Worm (Caenorhabditis elegans) whole organism, mixed stage, embryonic: ENCODE measurements around the gene clh-1.

Experiments
- M03D4.4 ChIP-seq: sonication (generic microtip); optimal IDR thresholded peaks from 2 replicates; lab custom pipeline; 2017; ENCODE audit warnings: mild to moderate bottlenecking, missing genetic modification characterization, missing compliant biosample characterization
- bed-3 ChIP-seq: fragments of 200-800 bp; sonication (Bioruptor generic); optimal IDR thresholded peaks from 3 replicates; lab custom pipeline; 2018; ENCODE audit warnings: mild to moderate bottlenecking, missing genetic modification characterization, moderate library complexity, missing compliant biosample characterization
- blmp-1 ChIP-seq: fragments of 150-350 bp; optimal IDR thresholded peaks from 2 replicates; lab custom pipeline; 2014; ENCODE audit warnings: missing biosample characterization, missing genetic modification characterization
- ceh-39 ChIP-seq: fragments of 150-350 bp; optimal IDR thresholded peaks from 2 replicates; lab custom pipeline; 2014; ENCODE audit warnings: missing biosample characterization, missing genetic modification characterization
- ceh-43 ChIP-seq: fragments of 200-800 bp; sonication (Bioruptor generic); optimal IDR thresholded peaks from 2 replicates; lab custom pipeline; 2018; ENCODE audit warnings: mild to moderate bottlenecking, missing genetic modification characterization, moderate library complexity, missing compliant biosample characterization
- ceh-83 ChIP-seq: fragments of 200-800 bp; sonication (Bioruptor generic); optimal IDR thresholded peaks from 2 replicates; lab custom pipeline; 2018; ENCODE audit warnings: mild to moderate bottlenecking, missing genetic modification characterization, missing compliant biosample characterization
- cnd-1 ChIP-seq: fragments of 200-800 bp; sonication (Bioruptor generic); optimal IDR thresholded peaks from 2 replicates; lab custom pipeline; 2018; ENCODE audit warnings: mild to moderate bottlenecking, missing genetic modification characterization, missing compliant biosample characterization
- drap-1 ChIP-seq: fragments of 200-800 bp; sonication (Bioruptor generic); optimal IDR thresholded peaks from 3 replicates; lab custom pipeline; 2018; ENCODE audit warnings: mild to moderate bottlenecking, missing genetic modification characterization, missing compliant biosample characterization
- elt-1 ChIP-seq: sonication (generic microtip); optimal IDR thresholded peaks from 2 replicates; lab custom pipeline; 2017; ENCODE audit warnings: missing genetic modification characterization, mild to moderate bottlenecking, missing compliant biosample characterization, antibody characterized with exemption, moderate library complexity, borderline replicate concordance; ENCODE audit not compliant: insufficient read depth
- elt-3 ChIP-seq: fragments of 150-350 bp; optimal IDR thresholded peaks from 2 replicates; lab custom pipeline; 2014; ENCODE audit warnings: missing biosample characterization, missing genetic modification characterization
- flh-1 ChIP-seq: fragments of 200-800 bp; sonication (Bioruptor generic); optimal IDR thresholded peaks from 2 replicates; lab custom pipeline; 2018; ENCODE audit warnings: mild to moderate bottlenecking, missing genetic modification characterization, moderate library complexity, missing compliant biosample characterization
- ham-2 ChIP-seq: fragments of 200-800 bp; sonication (Bioruptor generic); optimal IDR thresholded peaks from 2 replicates; lab custom pipeline; 2018; ENCODE audit warnings: mild to moderate bottlenecking, missing genetic modification characterization, missing compliant biosample characterization
- hlh-1 ChIP-seq: fragments of 150-350 bp; optimal IDR thresholded peaks from 2 replicates; lab custom pipeline; 2014; ENCODE audit warnings: missing biosample characterization, missing genetic modification reagents, missing genetic modification characterization
- lin-13 ChIP-seq: fragments of 150-350 bp; optimal IDR thresholded peaks from 2 replicates; lab custom pipeline; 2014; ENCODE audit warnings: missing biosample characterization, missing genetic modification characterization
- lin-32 ChIP-seq: fragments of 200-800 bp; sonication (Bioruptor generic); optimal IDR thresholded peaks from 2 replicates; lab custom pipeline; 2018; ENCODE audit warnings: mild to moderate bottlenecking, missing genetic modification characterization, missing compliant biosample characterization
- lsy-2 ChIP-seq: fragments of 150-350 bp; optimal IDR thresholded peaks from 2 replicates; lab custom pipeline; 2014; ENCODE audit warnings: missing biosample characterization, missing genetic modification characterization
- mep-1 ChIP-seq: fragments of 150-350 bp; optimal IDR thresholded peaks from 2 replicates; lab custom pipeline; 2017; ENCODE audit warnings: missing biosample characterization, missing genetic modification reagents, missing genetic modification characterization, inconsistent platforms
- mls-2 ChIP-seq: sonication (generic microtip); optimal IDR thresholded peaks from 2 replicates; lab custom pipeline; 2016; ENCODE audit warnings: mild to moderate bottlenecking, missing genetic modification characterization, moderate library complexity, missing compliant biosample characterization
- nhr-12 ChIP-seq: fragments of 150-350 bp; optimal IDR thresholded peaks from 2 replicates; lab custom pipeline; 2014; ENCODE audit warnings: missing biosample characterization, missing genetic modification characterization
- nhr-2 ChIP-seq: fragments of 150-350 bp; optimal IDR thresholded peaks from 2 replicates; lab custom pipeline; 2014; ENCODE audit warnings: missing biosample characterization, missing genetic modification characterization
- nhr-237 ChIP-seq: fragments of 150-350 bp; optimal IDR thresholded peaks from 2 replicates; lab custom pipeline; 2014; ENCODE audit warnings: missing biosample characterization, missing genetic modification characterization
- nhr-28 ChIP-seq: fragments of 150-350 bp; optimal IDR thresholded peaks from 2 replicates; lab custom pipeline; 2014; ENCODE audit warnings: missing biosample characterization, missing genetic modification characterization
- nhr-76 ChIP-seq: sonication (generic microtip); optimal IDR thresholded peaks from 2 replicates; lab custom pipeline; 2017; ENCODE audit warnings: missing biosample characterization, missing genetic modification characterization
- pha-4 ChIP-seq: fragments of 150-350 bp; optimal IDR thresholded peaks from 2 replicates; lab custom pipeline; 2018; ENCODE audit warnings: missing biosample characterization, missing genetic modification reagents, missing genetic modification characterization
- sem-2 ChIP-seq: fragments of 200-800 bp; sonication (Bioruptor generic); optimal IDR thresholded peaks from 2 replicates; lab custom pipeline; 2018; ENCODE audit warnings: mild to moderate bottlenecking, missing genetic modification characterization, missing compliant biosample characterization
- snpc-4 ChIP-seq: fragments of 150-350 bp; optimal IDR thresholded peaks from 2 replicates; lab custom pipeline; 2014; ENCODE audit warnings: missing biosample characterization, missing genetic modification characterization
- sptf-1 ChIP-seq: sonication (generic microtip); optimal IDR thresholded peaks from 2 replicates; lab custom pipeline; 2017; ENCODE audit warnings: mild to moderate bottlenecking, missing genetic modification characterization, moderate library complexity, missing compliant biosample characterization
- tbx-8 ChIP-seq: fragments of 200-800 bp; sonication (Bioruptor generic); optimal IDR thresholded peaks from 2 replicates; lab custom pipeline; 2018; ENCODE audit warnings: mild to moderate bottlenecking, missing genetic modification characterization, moderate library complexity, missing compliant biosample characterization
- unc-120 ChIP-seq: sonication (generic microtip); optimal IDR thresholded peaks from 2 replicates; lab custom pipeline; 2017; ENCODE audit warnings: missing genetic modification characterization, missing compliant biosample characterization; ENCODE audit not compliant: poor library complexity, severe bottlenecking
- unc-39 ChIP-seq: fragments of 150-350 bp; optimal IDR thresholded peaks from 2 replicates; lab custom pipeline; 2014; ENCODE audit warnings: missing biosample characterization, missing genetic modification characterization
- unc-62 ChIP-seq: fragments of 150-350 bp; optimal IDR thresholded peaks from 2 replicates; lab custom pipeline; 2014; ENCODE audit warnings: missing biosample characterization, missing genetic modification reagents, missing genetic modification characterization
- zip-8 ChIP-seq: fragments of 150-350 bp; optimal IDR thresholded peaks from 2 replicates; lab custom pipeline; 2014; ENCODE audit warnings: missing biosample characterization, missing genetic modification characterization
- ztf-11 ChIP-seq: fragments of 150-350 bp; optimal IDR thresholded peaks from 2 replicates; lab custom pipeline; 2014; ENCODE audit warnings: missing biosample characterization, missing genetic modification characterization

Gene clh-1

DNA sequence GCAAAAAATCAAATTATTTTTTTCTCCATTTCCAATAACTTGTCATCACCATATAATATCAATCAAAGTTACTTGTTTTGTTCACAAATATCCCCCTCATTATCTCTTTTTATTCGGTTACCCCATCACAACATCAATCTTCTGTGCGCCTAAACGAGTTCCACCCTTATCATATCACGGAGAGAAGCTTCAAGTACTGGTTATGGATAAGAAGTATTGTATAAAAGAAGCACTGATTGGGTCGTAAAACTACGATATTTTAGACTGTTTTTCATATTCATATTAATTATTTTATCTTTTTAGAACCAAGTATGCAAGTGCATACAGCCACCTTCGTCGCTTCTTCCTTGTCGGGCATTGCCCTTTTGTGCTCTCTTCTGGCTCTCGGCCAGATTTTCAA is 12.0 kb upstream of the clh-1 start, which contains the start of gene col-84:
Gene col-84, plus strand, starts transcription at position 301 of the 400 bp plus-strand sequence.
- TF ChIP-seq unc-39 (tag; lab: Kevin White, UChicago), result no peak
- TF ChIP-seq sem-2 (GFP tag; lab: Kevin White, UChicago), result no peak
- TF ChIP-seq cnd-1, result no peak
- TF ChIP-seq lsy-2 (tag; lab: Kevin White, UChicago), result no peak
- no peak for TF ChIP-seq zip-8 (tag; lab: Kevin White, UChicago)
- no peak for TF ChIP-seq ham-2 (GFP tag; lab: Kevin White, UChicago)
- no peak for TF ChIP-seq elt-1 (tag; lab: Kevin White, UChicago)
- TF ChIP-seq blmp-1 (tag; lab: Kevin White, UChicago), result no peak
- no peak for TF ChIP-seq lin-32
- TF ChIP-seq ceh-39 (tag; lab: Kevin White, UChicago), result no peak
- no peak for TF ChIP-seq ceh-83 (GFP tag; lab: Kevin White, UChicago)
- no peak for TF ChIP-seq nhr-12
- no peak for TF ChIP-seq hlh-1 (tag; lab: Kevin White, UChicago)
- no peak for TF ChIP-seq unc-62 (GFP tag; lab: Kevin White, UChicago)
- TF ChIP-seq pha-4 (tag; lab: Kevin White, UChicago), result no peak

DNA sequence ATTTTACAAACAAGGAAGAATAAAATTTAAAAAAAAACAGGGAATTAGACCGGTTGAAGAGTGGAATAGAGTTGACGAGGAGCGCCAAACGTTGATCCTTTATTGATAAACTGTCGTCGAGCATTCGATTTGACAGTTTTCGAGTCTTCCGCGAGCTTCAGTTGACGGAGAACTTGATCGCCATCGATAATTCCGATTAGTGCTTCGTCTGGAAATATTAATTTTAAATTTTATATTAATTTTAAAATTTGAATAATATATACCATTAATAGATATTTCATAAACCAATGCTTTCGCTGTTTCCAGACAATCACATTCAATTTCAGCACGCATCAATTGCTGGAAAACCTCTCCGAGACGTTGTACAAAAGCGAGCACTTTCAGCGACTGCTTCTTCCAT is 9.4 kb upstream of the clh-1 start, which contains the start of gene K12D12.4:
Gene K12D12.4, minus strand, starts transcription at position 101 of the 400 bp plus-strand sequence.
- TF ChIP-seq lin-32 (no peak), ceh-43 (no peak), pha-4 (tag; lab: Kevin White, UChicago) (no peak), nhr-28 (tag; lab: Kevin White, UChicago) (no peak), unc-62 (GFP tag; lab: Kevin White, UChicago) (no peak), ceh-83 (GFP tag; lab: Kevin White, UChicago) (no peak), nhr-76 (tag; lab: Kevin White, UChicago) (no peak), elt-3 (tag; lab: Kevin White, UChicago) (no peak), ceh-39 (tag; lab: Kevin White, UChicago) (no peak), flh-1 (GFP tag; lab: Kevin White, UChicago) (no peak), zip-8 (tag; lab: Kevin White, UChicago) (no peak), lin-13 (tag; lab: Kevin White, UChicago) (no peak), sptf-1 (tag; lab: Kevin White, UChicago) (no peak)
- TF ChIP-seq, all 35 proteins: peak for 0

- TF ChIP-seq lin-13 (tag; lab: Kevin White, UChicago) (no peak), M03D4.4 (tag; lab: Kevin White, UChicago) (no peak), hlh-1 (tag; lab: Kevin White, UChicago) (no peak), nhr-2 (tag; lab: Kevin White, UChicago) (no peak), elt-3 (tag; lab: Kevin White, UChicago) (no peak), ham-2 (GFP tag; lab: Kevin White, UChicago) (no peak), tbx-8 (GFP tag; lab: Kevin White, UChicago) (no peak), pha-4 (tag; lab: Kevin White, UChicago) (no peak), drap-1 (GFP tag; lab: Kevin White, UChicago) (no peak), snpc-4 (tag; lab: Kevin White, UChicago) (no peak), lin-32 (no peak), nhr-28 (tag; lab: Kevin White, UChicago) (no peak), ceh-83 (GFP tag; lab: Kevin White, UChicago) (no peak), nhr-76 (tag; lab: Kevin White, UChicago) (no peak), ztf-11 (tag; lab: Kevin White, UChicago) (no peak), cnd-1 (no peak), bed-3 (GFP tag; lab: Kevin White, UChicago) (no peak)
These were observed 4.4 kb upstream of the clh-1 start, which contains the start of gene K12D12.5 for ce11 chrII:11860623-11861079. Gene K12D12.5, plus strand, starts transcription at chrII:11861029.

DNA sequence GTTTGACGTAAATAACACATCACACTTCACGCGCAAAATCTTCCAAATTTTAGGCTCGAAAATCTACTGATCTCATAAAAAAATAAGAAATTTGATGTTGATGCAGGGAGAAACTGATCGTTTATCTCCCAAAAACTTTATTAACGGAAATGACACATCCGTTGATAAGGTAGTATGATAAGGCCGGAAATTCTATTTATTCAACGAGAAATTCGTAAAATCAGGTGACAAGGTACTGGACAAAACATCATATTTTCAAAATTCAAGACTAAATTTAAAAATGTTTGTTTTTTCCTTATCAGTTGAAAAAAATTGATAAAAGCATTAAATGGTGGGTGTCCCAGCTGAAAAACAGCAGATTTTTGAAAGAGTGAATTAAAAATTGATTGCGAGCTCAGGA is 3.6 kb upstream of the clh-1 start:
- no peak for TF ChIP-seq unc-120 (tag; lab: Kevin White, UChicago)
- no peak for TF ChIP-seq ceh-83 (GFP tag; lab: Kevin White, UChicago)
- TF ChIP-seq nhr-237 (tag; lab: Kevin White, UChicago), result no peak
- no peak for TF ChIP-seq mls-2 (tag; lab: Kevin White, UChicago)
- TF ChIP-seq lin-13 (tag; lab: Kevin White, UChicago), result no peak
- no peak for TF ChIP-seq sem-2 (GFP tag; lab: Kevin White, UChicago)
- no peak for TF ChIP-seq zip-8 (tag; lab: Kevin White, UChicago)
- no peak for TF ChIP-seq elt-1 (tag; lab: Kevin White, UChicago)
- TF ChIP-seq mep-1, result no peak
